Fruit fly (Drosophila melanogaster) whole organism, embryonic: ENCODE data around the gene nbs.

Source experiments
- Antp ChIP-seq: fragments of 200-800 bp; sonication (Bioruptor generic); optimal IDR thresholded peaks from 3 replicates; lab custom pipeline; 2016; ENCODE audit warnings: missing biosample characterization, missing genetic modification characterization
- BEAF-32 ChIP-seq: fragments of 200-800 bp; sonication (Bioruptor generic); optimal IDR thresholded peaks from 3 replicates; lab custom pipeline; 2017; ENCODE audit warnings: missing biosample characterization, missing genetic modification characterization, mild to moderate bottlenecking, moderate library complexity, missing genetic modification reagents
- CG10267 ChIP-seq: fragments of 200-800 bp; sonication (Bioruptor generic); optimal IDR thresholded peaks from 2 replicates; lab custom pipeline; 2018; ENCODE audit warnings: missing biosample characterization, mild to moderate bottlenecking, missing genetic modification characterization, moderate library complexity
- CG13424 ChIP-seq: fragments of 200-800 bp; sonication (Bioruptor generic); optimal IDR thresholded peaks from 2 replicates; lab custom pipeline; 2019; ENCODE audit warnings: missing biosample characterization, mild to moderate bottlenecking, missing genetic modification characterization, moderate library complexity
- CG14710 ChIP-seq: fragments of 200-800 bp; sonication (Bioruptor generic); optimal IDR thresholded peaks from 3 replicates; lab custom pipeline; 2019; ENCODE audit warnings: missing biosample characterization, mild to moderate bottlenecking, missing genetic modification characterization, moderate library complexity
- CG17328 ChIP-seq: fragments of 200-800 bp; sonication (Bioruptor generic); IDR thresholded peaks from 2 replicates; pipeline ENCODE4 v1.3.6; 2022; ENCODE audit warnings: missing biosample characterization, missing genetic modification characterization
- CG17385 ChIP-seq: fragments of 200-800 bp; sonication (Bioruptor generic); optimal IDR thresholded peaks from 3 replicates; lab custom pipeline; 2018; ENCODE audit warnings: missing biosample characterization, mild to moderate bottlenecking, missing genetic modification characterization
- CG18764 ChIP-seq: fragments of 200-800 bp; sonication (Bioruptor generic); optimal IDR thresholded peaks from 3 replicates; lab custom pipeline; 2016; ENCODE audit warnings: missing biosample characterization, missing genetic modification characterization
- CG2116 ChIP-seq: fragments of 200-800 bp; sonication (Bioruptor generic); optimal IDR thresholded peaks from 3 replicates; lab custom pipeline; 2018; ENCODE audit warnings: missing biosample characterization, mild to moderate bottlenecking, missing genetic modification characterization
- CG2889 ChIP-seq: fragments of 200-800 bp; sonication (Bioruptor generic); IDR thresholded peaks from 3 replicates; pipeline ENCODE4 v1.3.6; 2022; ENCODE audit warnings: missing biosample characterization, missing genetic modification characterization
- CG3281 ChIP-seq: fragments of 200-800 bp; sonication (Bioruptor generic); optimal IDR thresholded peaks from 3 replicates; lab custom pipeline; 2017; ENCODE audit warnings: missing biosample characterization, mild to moderate bottlenecking, missing genetic modification characterization
- CG34376 ChIP-seq: fragments of 200-800 bp; sonication (Bioruptor generic); optimal IDR thresholded peaks from 2 replicates; lab custom pipeline; 2018; ENCODE audit warnings: missing biosample characterization, mild to moderate bottlenecking, missing genetic modification characterization
- CG34422 ChIP-seq: fragments of 200-800 bp; sonication (Bioruptor generic); IDR thresholded peaks from 3 replicates; pipeline ENCODE4 v1.3.6; 2022; ENCODE audit warnings: missing biosample characterization, missing genetic modification characterization
- CG42726 ChIP-seq: fragments of 200-800 bp; sonication (Bioruptor generic); IDR thresholded peaks from 2 replicates; pipeline ENCODE4 v1.3.6; 2022; ENCODE audit warnings: missing biosample characterization, missing genetic modification characterization; ENCODE audit not compliant: partially characterized antibody
- CG4360 ChIP-seq: fragments of 200-800 bp; sonication (Bioruptor generic); IDR thresholded peaks from 2 replicates; pipeline ENCODE4 v1.3.6; 2022; ENCODE audit warnings: missing biosample characterization, missing genetic modification characterization
- CG4404 ChIP-seq: fragments of 200-800 bp; sonication (Bioruptor generic); IDR thresholded peaks from 2 replicates; pipeline ENCODE4 v1.3.6; 2022; ENCODE audit warnings: missing biosample characterization, missing genetic modification characterization
- CG5180 ChIP-seq: fragments of 200-800 bp; sonication (Bioruptor generic); optimal IDR thresholded peaks from 3 replicates; lab custom pipeline; 2017; ENCODE audit warnings: missing biosample characterization, missing genetic modification characterization, mild to moderate bottlenecking, moderate library complexity, missing genetic modification reagents
- CG7357 ChIP-seq: fragments of 200-800 bp; sonication (Bioruptor generic); IDR thresholded peaks from 3 replicates; pipeline ENCODE4 v1.3.6; 2022; ENCODE audit warnings: missing biosample characterization, missing genetic modification characterization
- CG7745 ChIP-seq: fragments of 200-800 bp; sonication (Bioruptor generic); optimal IDR thresholded peaks from 2 replicates; lab custom pipeline; 2018; ENCODE audit warnings: missing biosample characterization, mild to moderate bottlenecking, missing genetic modification characterization, moderate library complexity
- CG9437 ChIP-seq: fragments of 200-800 bp; sonication (Bioruptor generic); optimal IDR thresholded peaks from 2 replicates; lab custom pipeline; 2018; ENCODE audit warnings: missing biosample characterization, mild to moderate bottlenecking, missing genetic modification characterization
- CG9797 ChIP-seq: fragments of 200-800 bp; sonication (Bioruptor generic); optimal IDR thresholded peaks from 3 replicates; lab custom pipeline; 2018; ENCODE audit warnings: missing biosample characterization, mild to moderate bottlenecking, missing genetic modification characterization
- CTCF ChIP-seq: fragments of 200-800 bp; sonication (Bioruptor generic); optimal IDR thresholded peaks from 2 replicates; lab custom pipeline; 2017; ENCODE audit warnings: missing biosample characterization, mild to moderate bottlenecking, missing genetic modification characterization, moderate library complexity
- CrebB ChIP-seq: fragments of 200-800 bp; sonication (Bioruptor generic); optimal IDR thresholded peaks from 3 replicates; lab custom pipeline; 2018; ENCODE audit warnings: missing biosample characterization, mild to moderate bottlenecking, missing genetic modification characterization
- D19B ChIP-seq: fragments of 200-800 bp; sonication (Bioruptor generic); optimal IDR thresholded peaks from 2 replicates; lab custom pipeline; 2017; ENCODE audit warnings: missing biosample characterization, mild to moderate bottlenecking, missing genetic modification characterization
- Dll ChIP-seq: fragments of 200-800 bp; sonication (Bioruptor generic); IDR thresholded peaks from 4 replicates; pipeline ENCODE4 v1.3.6; 2022; ENCODE audit warnings: missing biosample characterization, missing genetic modification characterization; ENCODE audit not compliant: partially characterized antibody
- Dref ChIP-seq: fragments of 200-800 bp; sonication (Bioruptor generic); IDR thresholded peaks from 2 replicates; pipeline ENCODE4 v1.3.6; 2022; ENCODE audit warnings: missing biosample characterization, missing genetic modification characterization
- Fer1 ChIP-seq: fragments of 200-800 bp; sonication (Bioruptor generic); optimal IDR thresholded peaks from 2 replicates; lab custom pipeline; 2017; ENCODE audit warnings: missing biosample characterization, mild to moderate bottlenecking, missing genetic modification characterization
- Hey ChIP-seq: fragments of 200-800 bp; sonication (Bioruptor generic); optimal IDR thresholded peaks from 3 replicates; lab custom pipeline; 2018; ENCODE audit warnings: missing biosample characterization, mild to moderate bottlenecking, missing genetic modification characterization
- HmgZ ChIP-seq: fragments of 200-800 bp; sonication (Bioruptor generic); optimal IDR thresholded peaks from 2 replicates; lab custom pipeline; 2018; ENCODE audit warnings: missing biosample characterization, mild to moderate bottlenecking, missing genetic modification characterization
- Med ChIP-seq: fragments of 200-800 bp; sonication (Bioruptor generic); peaks from one replicate; lab custom pipeline; 2016; ENCODE audit warnings: missing biosample characterization, missing genetic modification characterization, mild to moderate bottlenecking, inconsistent platforms, moderate library complexity
- Opbp ChIP-seq: fragments of 200-800 bp; sonication (Bioruptor generic); IDR thresholded peaks from 3 replicates; pipeline ENCODE4 v1.3.6; 2022; ENCODE audit warnings: missing biosample characterization, missing genetic modification characterization; ENCODE audit not compliant: partially characterized antibody
- Sox100B ChIP-seq: fragments of 200-800 bp; sonication (Bioruptor generic); optimal IDR thresholded peaks from 3 replicates; lab custom pipeline; 2018; ENCODE audit warnings: missing biosample characterization, mild to moderate bottlenecking, missing genetic modification characterization
- Sry-δ ChIP-seq: fragments of 200-800 bp; sonication (Bioruptor generic); optimal IDR thresholded peaks from 2 replicates; lab custom pipeline; 2016; ENCODE audit warnings: missing biosample characterization, missing genetic modification characterization
- Stat92E ChIP-seq, 3 experiments: fragments of >200 bp in 2 of 3; fragments of 200-800 bp in 1 of 3; sonication (Bioruptor generic) in 1 of 3; optimal IDR thresholded peaks; 2 replicates each; lab custom pipeline; 2017 to 2019; ENCODE audit warnings: missing biosample characterization in 3 of 3, missing genetic modification characterization in 3 of 3, mild to moderate bottlenecking in 1 of 3, moderate library complexity in 1 of 3
- amos ChIP-seq: fragments of 200-800 bp; sonication (Bioruptor generic); IDR thresholded peaks from 2 replicates; pipeline ENCODE4 v1.3.6; 2022; ENCODE audit warnings: missing biosample characterization, missing genetic modification characterization; ENCODE audit not compliant: partially characterized antibody
- ato ChIP-seq: fragments of 200-800 bp; sonication (Bioruptor generic); IDR thresholded peaks from 2 replicates; pipeline ENCODE4 v1.3.6; 2022; ENCODE audit warnings: missing biosample characterization, missing genetic modification characterization; ENCODE audit not compliant: partially characterized antibody
- crp ChIP-seq, 2 experiments: fragments of 200-800 bp; sonication (Bioruptor generic); optimal IDR thresholded peaks; 2 replicates in 1 of 2; 3 replicates in 1 of 2; lab custom pipeline; 2017; ENCODE audit warnings: missing biosample characterization in 2 of 2, missing genetic modification characterization in 2 of 2, mild to moderate bottlenecking in 1 of 2, moderate library complexity in 1 of 2
- danr ChIP-seq: fragments of 200-800 bp; sonication (Bioruptor generic); IDR thresholded peaks from 2 replicates; pipeline ENCODE4 v1.3.6; 2022; ENCODE audit warnings: missing biosample characterization, missing genetic modification characterization
- gfzf ChIP-seq: fragments of 200-800 bp; sonication (Bioruptor generic); optimal IDR thresholded peaks from 2 replicates; lab custom pipeline; 2016; ENCODE audit warnings: missing biosample characterization, mild to moderate bottlenecking, missing genetic modification characterization, moderate library complexity
- gro ChIP-seq: fragments of 200-800 bp; sonication (Bioruptor generic); optimal IDR thresholded peaks from 2 replicates; lab custom pipeline; 2016; ENCODE audit warnings: missing biosample characterization, missing genetic modification characterization
- hbn ChIP-seq: fragments of 200-800 bp; sonication (Bioruptor generic); IDR thresholded peaks from 2 replicates; pipeline ENCODE4 v1.3.6; 2022; ENCODE audit warnings: missing biosample characterization, missing genetic modification characterization; ENCODE audit not compliant: partially characterized antibody
- her ChIP-seq: fragments of 200-800 bp; sonication (Bioruptor generic); optimal IDR thresholded peaks from 2 replicates; lab custom pipeline; 2016; ENCODE audit warnings: missing biosample characterization, missing genetic modification characterization
- lbe ChIP-seq: fragments of 200-800 bp; sonication (Bioruptor generic); optimal IDR thresholded peaks from 2 replicates; lab custom pipeline; 2016; ENCODE audit warnings: missing biosample characterization, mild to moderate bottlenecking, missing genetic modification characterization
- pzg ChIP-seq: fragments of 200-800 bp; sonication (Bioruptor generic); optimal IDR thresholded peaks from 3 replicates; lab custom pipeline; 2018; ENCODE audit warnings: missing biosample characterization, mild to moderate bottlenecking, missing genetic modification characterization, moderate library complexity
- sc ChIP-seq, 3 experiments: fragments of >200 bp in 2 of 3; fragments of 200-800 bp in 1 of 3; sonication (Bioruptor generic) in 1 of 3; optimal IDR thresholded peaks; 2 replicates in 2 of 3; 3 replicates in 1 of 3; lab custom pipeline; 2017; ENCODE audit warnings: mild to moderate bottlenecking in 1 of 3, missing biosample characterization in 1 of 3, missing genetic modification characterization in 1 of 3, missing genetic modification reagents in 1 of 3
- sna ChIP-seq: fragments of 200-800 bp; sonication (Bioruptor generic); IDR thresholded peaks from 2 replicates; pipeline ENCODE4 v1.3.6; 2022; ENCODE audit warnings: missing biosample characterization, missing genetic modification characterization; ENCODE audit not compliant: partially characterized antibody
- sug ChIP-seq: fragments of 200-800 bp; optimal IDR thresholded peaks from 2 replicates; lab custom pipeline; 2019; ENCODE audit warnings: missing biosample characterization, mild to moderate bottlenecking, missing genetic modification characterization, moderate library complexity
- tna ChIP-seq: fragments of 200-800 bp; sonication (Bioruptor generic); IDR thresholded peaks from 2 replicates; pipeline ENCODE4 v1.3.6; 2022; ENCODE audit warnings: missing biosample characterization, missing genetic modification characterization; ENCODE audit not compliant: partially characterized antibody
- zen2 ChIP-seq: fragments of 200-800 bp; sonication (Bioruptor generic); IDR thresholded peaks from 3 replicates; pipeline ENCODE4 v1.3.6; 2022; ENCODE audit warnings: missing biosample characterization, missing genetic modification characterization; ENCODE audit not compliant: partially characterized antibody

The nbs gene

dm6 chr3L:9678994-9679393 is 44.0 kb downstream of the nbs start, which contains the start of the genes fry and CG16717 (continued):
- TF ChIP-seq Stat92E (GFP tag; optimal IDR thresholded peaks at IDR 0.05; lab: Kevin White, UChicago): no peak
- TF ChIP-seq ato (GFP tag; lab: Robert Waterston, UW): peak; percentile 36; the same call in 1 of the 2 replicates
- TF ChIP-seq CG18764 (GFP tag; lab: Kevin White, UChicago): no peak
- no peak for TF ChIP-seq tna (GFP tag; lab: Robert Waterston, UW)
- TF ChIP-seq CTCF (GFP tag; lab: Kevin White, UChicago): no peak
- peak; percentile 52; the same call in 1 of the 3 replicates for TF ChIP-seq CG34422 (GFP tag; lab: Robert Waterston, UW)
- peak; percentile 92 for TF ChIP-seq CG17385
- TF ChIP-seq CG14710: peak; percentile 1
- TF ChIP-seq CG5180 (GFP tag; lab: Kevin White, UChicago): no peak
- TF ChIP-seq pzg (GFP tag; lab: Kevin White, UChicago): peak; percentile 67
- TF ChIP-seq Sox100B (GFP tag; lab: Kevin White, UChicago): no peak
- TF ChIP-seq CG10267 (tag; lab: Kevin White, UChicago): peak; percentile 9
- no peak for TF ChIP-seq D19B (GFP tag; lab: Kevin White, UChicago)
- TF ChIP-seq Hey (tag; lab: Kevin White, UChicago): no peak
- peak; percentile 13 for TF ChIP-seq gro (GFP tag; lab: Kevin White, UChicago)
- TF ChIP-seq Med (GFP tag; lab: Kevin White, UChicago): peak; percentile 32
- TF ChIP-seq CG9437 (GFP tag; lab: Kevin White, UChicago): peak; percentile 99
- TF ChIP-seq hbn (GFP tag; lab: Robert Waterston, UW): peak; percentile 73
- TF ChIP-seq CG3281 (GFP tag; lab: Kevin White, UChicago): peak; percentile 54
- no peak for TF ChIP-seq Antp (GFP tag; lab: Kevin White, UChicago)
- no peak for TF ChIP-seq CG4360 (GFP tag; lab: Robert Waterston, UW)
- TF ChIP-seq zen2 (GFP tag; lab: Robert Waterston, UW): peak; percentile 69
- no peak for TF ChIP-seq CG4404 (GFP tag; lab: Robert Waterston, UW)
- no peak for TF ChIP-seq CG2889
- peak; percentile 26 for TF ChIP-seq Sry-δ (GFP tag; lab: Kevin White, UChicago)
- TF ChIP-seq Fer1 (GFP tag; lab: Kevin White, UChicago): peak; percentile 26
- TF ChIP-seq amos: peak; percentile 57; the same call in 1 of the 2 replicates
- peak; percentile 68 for TF ChIP-seq Dll
- peak; percentile 68; the same call in 1 of the 2 replicates for TF ChIP-seq sna (GFP tag; lab: Robert Waterston, UW)
- TF ChIP-seq sug: peak; percentile 30
- no peak for TF ChIP-seq CG17328
- peak; percentile 3 for TF ChIP-seq CG2116 (GFP tag; lab: Kevin White, UChicago)
- no peak for TF ChIP-seq gfzf
- no peak for TF ChIP-seq sc (optimal IDR thresholded peaks at IDR 0.05; lab: Kevin White, UChicago)
- no peak for TF ChIP-seq sc (GFP tag; optimal IDR thresholded peaks at IDR 0.05; lab: Kevin White, UChicago)
- TF ChIP-seq CrebB (tag; lab: Kevin White, UChicago): no peak
- TF ChIP-seq CG13424 (tag; lab: Kevin White, UChicago): no peak
- TF ChIP-seq lbe (GFP tag; lab: Kevin White, UChicago): peak; percentile 5
- TF ChIP-seq crp (GFP tag; optimal IDR thresholded peaks at IDR 0.05; lab: Kevin White, UChicago): peak; percentile 84 to 99
- TF ChIP-seq CG42726 (GFP tag; lab: Robert Waterston, UW): no peak
- no peak for TF ChIP-seq danr
- TF ChIP-seq CG7357 (GFP tag; lab: Robert Waterston, UW): no peak
- TF ChIP-seq Opbp: peak; percentile 69; the same call in 2 of the 3 replicates
- peak; percentile 15 for TF ChIP-seq HmgZ (tag; lab: Kevin White, UChicago)
- TF ChIP-seq her (GFP tag; lab: Kevin White, UChicago): no peak
- TF ChIP-seq CG7745 (tag; lab: Kevin White, UChicago): peak; percentile 99
- TF ChIP-seq CG34376 (GFP tag; lab: Kevin White, UChicago): peak; percentile 85
- TF ChIP-seq Dref (GFP tag; lab: Robert Waterston, UW): peak; percentile 74
- TF ChIP-seq CG9797 (GFP tag; lab: Kevin White, UChicago): no peak
- TF ChIP-seq BEAF-32: peak; percentile 67
